Fruit fly (Drosophila melanogaster) whole organism, embryonic: Measurements from ENCODE around the gene CG31109.

Experiments
- Atf3 ChIP-seq: fragments of 200-800 bp; sonication (Bioruptor generic); optimal IDR thresholded peaks from 3 replicates; lab custom pipeline; 2016; ENCODE audit warnings: missing biosample characterization, missing genetic modification characterization
- Bdp1 ChIP-seq: fragments of 200-800 bp; sonication (Bioruptor generic); optimal IDR thresholded peaks from 3 replicates; lab custom pipeline; 2016; ENCODE audit warnings: missing biosample characterization, missing genetic modification characterization
- Bteb2 ChIP-seq: fragments of 200-800 bp; sonication (Bioruptor generic); optimal IDR thresholded peaks from 2 replicates; lab custom pipeline; 2016; ENCODE audit warnings: missing biosample characterization, missing genetic modification characterization
- CG10321 ChIP-seq: fragments of 200-800 bp; sonication (Bioruptor generic); IDR thresholded peaks from 2 replicates; pipeline ENCODE4 v1.3.6; 2022; ENCODE audit warnings: missing biosample characterization, missing genetic modification characterization
- CG11695 ChIP-seq: fragments of 200-800 bp; sonication (Bioruptor generic); IDR thresholded peaks from 3 replicates; pipeline ENCODE4 v1.3.6; 2022; ENCODE audit warnings: missing biosample characterization, missing genetic modification characterization
- CG14014 ChIP-seq: fragments of 200-800 bp; sonication (Bioruptor generic); IDR thresholded peaks from 2 replicates; pipeline ENCODE4 v1.3.6; 2022; ENCODE audit warnings: missing biosample characterization, missing genetic modification characterization
- CG14441 ChIP-seq: fragments of 200-800 bp; sonication (Bioruptor generic); IDR thresholded peaks from 2 replicates; pipeline ENCODE4 v1.3.6; 2022; ENCODE audit warnings: missing biosample characterization, missing genetic modification characterization
- CG1647 ChIP-seq: fragments of 200-800 bp; sonication (Bioruptor generic); optimal IDR thresholded peaks from 3 replicates; lab custom pipeline; 2016; ENCODE audit warnings: missing biosample characterization, missing genetic modification characterization
- CG16813 ChIP-seq: fragments of 200-800 bp; sonication (Bioruptor generic); IDR thresholded peaks from 3 replicates; pipeline ENCODE4 v1.3.6; 2022; ENCODE audit warnings: missing biosample characterization, missing genetic modification characterization; ENCODE audit not compliant: partially characterized antibody
- CG18011 ChIP-seq: fragments of 200-800 bp; sonication (Bioruptor generic); optimal IDR thresholded peaks from 2 replicates; lab custom pipeline; 2017; ENCODE audit warnings: missing biosample characterization, missing genetic modification characterization, mild to moderate bottlenecking, moderate library complexity, missing genotype
- CG2129 ChIP-seq: fragments of 200-800 bp; sonication (Bioruptor generic); IDR thresholded peaks from 2 replicates; pipeline ENCODE4 v1.3.6; 2022; ENCODE audit warnings: missing biosample characterization, missing genetic modification characterization; ENCODE audit not compliant: partially characterized antibody
- CG2199 ChIP-seq: fragments of 200-800 bp; sonication (Bioruptor generic); IDR thresholded peaks from 3 replicates; pipeline ENCODE4 v1.3.6; 2022; ENCODE audit warnings: missing biosample characterization, missing genetic modification characterization
- CG31388 ChIP-seq: fragments of 200-800 bp; sonication (Bioruptor generic); optimal IDR thresholded peaks from 2 replicates; lab custom pipeline; 2016; ENCODE audit warnings: missing biosample characterization, missing genetic modification characterization
- CG34224 ChIP-seq: fragments of 200-800 bp; sonication (Bioruptor generic); IDR thresholded peaks from 3 replicates; pipeline ENCODE4 v1.3.6; 2022; ENCODE audit warnings: missing biosample characterization, missing genetic modification characterization; ENCODE audit not compliant: partially characterized antibody
- CG4404 ChIP-seq: fragments of 200-800 bp; sonication (Bioruptor generic); IDR thresholded peaks from 2 replicates; pipeline ENCODE4 v1.3.6; 2022; ENCODE audit warnings: missing biosample characterization, missing genetic modification characterization
- CG6254 ChIP-seq: fragments of 200-800 bp; sonication (Bioruptor generic); optimal IDR thresholded peaks from 3 replicates; lab custom pipeline; 2017; ENCODE audit warnings: mild to moderate bottlenecking, missing biosample characterization, missing genetic modification reagents, missing genetic modification characterization
- CG7357 ChIP-seq: fragments of 200-800 bp; sonication (Bioruptor generic); IDR thresholded peaks from 3 replicates; pipeline ENCODE4 v1.3.6; 2022; ENCODE audit warnings: missing biosample characterization, missing genetic modification characterization
- CG9817 ChIP-seq: fragments of 200-800 bp; sonication (Bioruptor generic); optimal IDR thresholded peaks from 2 replicates; lab custom pipeline; 2018; ENCODE audit warnings: missing biosample characterization, mild to moderate bottlenecking, missing genetic modification characterization, moderate library complexity
- CoRest ChIP-seq: fragments of 200-800 bp; sonication (Bioruptor generic); optimal IDR thresholded peaks from 3 replicates; lab custom pipeline; 2018; ENCODE audit warnings: missing biosample characterization, mild to moderate bottlenecking, missing genetic modification characterization, moderate library complexity
- Deaf1 ChIP-seq: fragments of 200-800 bp; optimal IDR thresholded peaks from 3 replicates; lab custom pipeline; 2019; ENCODE audit warnings: missing biosample characterization, mild to moderate bottlenecking, missing genetic modification characterization, moderate library complexity
- H2.0 ChIP-seq: fragments of 200-800 bp; sonication (Bioruptor generic); IDR thresholded peaks from 2 replicates; pipeline ENCODE4 v1.3.6; 2022; ENCODE audit warnings: missing biosample characterization, missing genetic modification characterization
- HLHmδ ChIP-seq: fragments of 200-800 bp; sonication (Bioruptor generic); optimal IDR thresholded peaks from 2 replicates; lab custom pipeline; 2018; ENCODE audit warnings: missing biosample characterization, mild to moderate bottlenecking, missing genetic modification characterization, moderate library complexity
- Jarid2 ChIP-seq: fragments of 200-800 bp; sonication (Bioruptor generic); optimal IDR thresholded peaks from 3 replicates; lab custom pipeline; 2017; ENCODE audit warnings: mild to moderate bottlenecking, missing biosample characterization, missing genetic modification reagents, missing genetic modification characterization
- Med ChIP-seq: fragments of 200-800 bp; sonication (Bioruptor generic); peaks from one replicate; lab custom pipeline; 2016; ENCODE audit warnings: missing biosample characterization, missing genetic modification characterization, mild to moderate bottlenecking, inconsistent platforms, moderate library complexity
- NC2β ChIP-seq: fragments of 200-800 bp; sonication (Bioruptor generic); optimal IDR thresholded peaks from 2 replicates; lab custom pipeline; 2016; ENCODE audit warnings: missing biosample characterization, missing genetic modification characterization
- Nf-YA ChIP-seq: fragments of 200-800 bp; sonication (Bioruptor generic); IDR thresholded peaks from 2 replicates; pipeline ENCODE4 v1.3.6; 2022; ENCODE audit warnings: missing biosample characterization, missing genetic modification characterization
- Nf-YB ChIP-seq: fragments of 200-800 bp; sonication (Bioruptor generic); optimal IDR thresholded peaks from 3 replicates; lab custom pipeline; 2019; ENCODE audit warnings: missing biosample characterization, mild to moderate bottlenecking, missing genetic modification characterization, moderate library complexity
- Nf-YC ChIP-seq: fragments of 200-800 bp; optimal IDR thresholded peaks from 3 replicates; lab custom pipeline; 2019; ENCODE audit warnings: missing biosample characterization, mild to moderate bottlenecking, missing genetic modification characterization, moderate library complexity
- Ssrp ChIP-seq: fragments of 200-800 bp; sonication (Bioruptor generic); optimal IDR thresholded peaks from 2 replicates; lab custom pipeline; 2018; ENCODE audit warnings: missing biosample characterization, mild to moderate bottlenecking, missing genetic modification characterization, moderate library complexity
- ato ChIP-seq: fragments of 200-800 bp; sonication (Bioruptor generic); IDR thresholded peaks from 2 replicates; pipeline ENCODE4 v1.3.6; 2022; ENCODE audit warnings: missing biosample characterization, missing genetic modification characterization; ENCODE audit not compliant: partially characterized antibody
- cato ChIP-seq: fragments of 200-800 bp; sonication (Bioruptor generic); optimal IDR thresholded peaks from 2 replicates; lab custom pipeline; 2016; ENCODE audit warnings: missing biosample characterization, missing genetic modification characterization, borderline replicate concordance
- cg ChIP-seq: fragments of 200-800 bp; sonication (Bioruptor generic); optimal IDR thresholded peaks from 3 replicates; lab custom pipeline; 2019; ENCODE audit warnings: missing biosample characterization, mild to moderate bottlenecking, missing genetic modification characterization, moderate library complexity
- chinmo ChIP-seq: fragments of 200-800 bp; sonication (Bioruptor generic); IDR thresholded peaks from 4 replicates; pipeline ENCODE4 v1.3.6; 2022; ENCODE audit warnings: missing biosample characterization, missing genetic modification characterization; ENCODE audit not compliant: partially characterized antibody
- cwo ChIP-seq: fragments of 200-800 bp; sonication (Bioruptor generic); optimal IDR thresholded peaks from 3 replicates; lab custom pipeline; 2017; ENCODE audit warnings: missing biosample characterization, missing genetic modification characterization, mild to moderate bottlenecking, moderate library complexity, missing genetic modification reagents
- dan ChIP-seq: fragments of 200-800 bp; sonication (Bioruptor generic); IDR thresholded peaks from 2 replicates; pipeline ENCODE4 v1.3.6; 2022; ENCODE audit warnings: missing biosample characterization, missing genetic modification characterization
- ftz-f1 ChIP-seq: fragments of 200-800 bp; sonication (Bioruptor generic); optimal IDR thresholded peaks from 2 replicates; lab custom pipeline; 2016; ENCODE audit warnings: missing biosample characterization, missing genetic modification characterization
- gfzf ChIP-seq: fragments of 200-800 bp; sonication (Bioruptor generic); optimal IDR thresholded peaks from 2 replicates; lab custom pipeline; 2016; ENCODE audit warnings: missing biosample characterization, mild to moderate bottlenecking, missing genetic modification characterization, moderate library complexity
- hkb ChIP-seq, 2 experiments: fragments of 200-800 bp in 1 of 2; fragments of >200 bp in 1 of 2; sonication (Bioruptor generic) in 1 of 2; IDR thresholded peaks in 1 of 2; optimal IDR thresholded peaks in 1 of 2; 2 replicates each; pipeline versions ENCODE4 v1.3.6 to Lab custom; 2017 to 2022; ENCODE audit warnings: missing biosample characterization in 1 of 2, missing genetic modification characterization in 1 of 2
- inv ChIP-seq: fragments of 200-800 bp; sonication (Bioruptor generic); IDR thresholded peaks from 2 replicates; pipeline ENCODE4 v1.3.6; 2022; ENCODE audit warnings: missing biosample characterization, missing genetic modification characterization; ENCODE audit not compliant: partially characterized antibody
- jing ChIP-seq: fragments of 200-800 bp; sonication (Bioruptor generic); optimal IDR thresholded peaks from 2 replicates; lab custom pipeline; 2018; ENCODE audit warnings: missing biosample characterization, mild to moderate bottlenecking, missing genetic modification characterization
- lab ChIP-seq: fragments of 200-800 bp; sonication (Bioruptor generic); optimal IDR thresholded peaks from 3 replicates; lab custom pipeline; 2017; ENCODE audit warnings: missing biosample characterization, missing genetic modification characterization, mild to moderate bottlenecking, moderate library complexity, missing genetic modification reagents
- row ChIP-seq: fragments of 200-800 bp; sonication (Bioruptor generic); IDR thresholded peaks from 3 replicates; pipeline ENCODE4 v1.3.6; 2022; ENCODE audit warnings: missing biosample characterization, missing genetic modification characterization
- sens ChIP-seq: fragments of 200-800 bp; sonication (Bioruptor generic); peaks from one replicate; lab custom pipeline; 2016; ENCODE audit warnings: missing biosample characterization, missing genetic modification characterization
- seq ChIP-seq: fragments of 200-800 bp; sonication (Bioruptor generic); IDR thresholded peaks from 2 replicates; pipeline ENCODE4 v1.3.6; 2022; ENCODE audit warnings: missing biosample characterization, missing genetic modification characterization
- sima ChIP-seq: fragments of 200-800 bp; sonication (Bioruptor generic); optimal IDR thresholded peaks from 2 replicates; lab custom pipeline; 2016; ENCODE audit warnings: missing biosample characterization, missing genetic modification characterization
- toy ChIP-seq: fragments of 200-800 bp; sonication (Bioruptor generic); IDR thresholded peaks from 2 replicates; pipeline ENCODE4 v1.3.6; 2022; ENCODE audit warnings: missing biosample characterization, missing genetic modification characterization
- twi ChIP-seq: fragments of 200-800 bp; optimal IDR thresholded peaks from 2 replicates; lab custom pipeline; 2019; ENCODE audit warnings: missing biosample characterization, mild to moderate bottlenecking, missing genetic modification characterization, moderate library complexity
- tx ChIP-seq: fragments of 200-800 bp; sonication (Bioruptor generic); optimal IDR thresholded peaks from 2 replicates; lab custom pipeline; 2016; ENCODE audit warnings: missing biosample characterization, missing genetic modification characterization
- wek ChIP-seq: fragments of 200-800 bp; sonication (Bioruptor generic); optimal IDR thresholded peaks from 3 replicates; lab custom pipeline; 2018; ENCODE audit warnings: missing biosample characterization, mild to moderate bottlenecking, missing genetic modification characterization, moderate library complexity
- zf30C ChIP-seq: fragments of 200-800 bp; sonication (Bioruptor generic); optimal IDR thresholded peaks from 3 replicates; lab custom pipeline; 2018; ENCODE audit warnings: missing biosample characterization, mild to moderate bottlenecking, missing genetic modification characterization

The CG31109 gene

dm6 chr3R:25080446-25080845 lies 26.0 kb upstream of the CG31109 start:
- TF ChIP-seq zf30C (GFP tag; lab: Kevin White, UChicago) (peak; percentile 41), ftz-f1 (peak; percentile 39), chinmo (no peak), wek (GFP tag; lab: Kevin White, UChicago) (peak; percentile 22), tx (GFP tag; lab: Kevin White, UChicago) (no peak), Ssrp (tag; lab: Kevin White, UChicago) (no peak), CG2129 (GFP tag; lab: Robert Waterston, UW) (no peak), Nf-YA (GFP tag; lab: Robert Waterston, UW) (peak; percentile 99), Med (GFP tag; lab: Kevin White, UChicago) (peak; percentile 80), ato (GFP tag; lab: Robert Waterston, UW) (0 out of 2 replicates have a peak, but pooled peaks have one; percentile 25), CG4404 (GFP tag; lab: Robert Waterston, UW) (no peak), Bdp1 (no peak), CG1647 (GFP tag; lab: Kevin White, UChicago) (no peak), gfzf (GFP tag; lab: Kevin White, UChicago) (no peak), CG14014 (GFP tag; lab: Robert Waterston, UW) (no peak), CG6254 (GFP tag; lab: Kevin White, UChicago) (no peak), CG16813 (GFP tag; lab: Robert Waterston, UW) (no peak), CG9817 (tag; lab: Kevin White, UChicago) (no peak), sens (GFP tag; lab: Kevin White, UChicago) (peak; percentile 37), Atf3 (GFP tag; lab: Kevin White, UChicago) (no peak), row (GFP tag; lab: Robert Waterston, UW) (peak; percentile 20; the same call in 1 of the 3 replicates), Jarid2 (GFP tag; lab: Kevin White, UChicago) (peak; percentile 92), CG18011 (GFP tag; lab: Kevin White, UChicago) (no peak), CG31388 (GFP tag; lab: Kevin White, UChicago) (no peak), CG10321 (peak; percentile 98), toy (no peak), HLHmδ (GFP tag; lab: Kevin White, UChicago) (no peak), cwo (GFP tag; lab: Kevin White, UChicago) (no peak), dan (no peak), NC2β (GFP tag; lab: Kevin White, UChicago) (no peak), seq (peak; percentile 44; the same call in 1 of the 2 replicates), CG34224 (GFP tag; lab: Robert Waterston, UW) (peak; percentile 41; the same call in 1 of the 3 replicates), Nf-YC (tag; lab: Kevin White, UChicago) (peak; percentile 100), sima (GFP tag; lab: Kevin White, UChicago) (no peak), CG7357 (GFP tag; lab: Robert Waterston, UW) (no peak), CG2199 (GFP tag; lab: Robert Waterston, UW) (peak; percentile 75; the same call in 1 of the 3 replicates), lab (no peak), jing (GFP tag; lab: Kevin White, UChicago) (peak; percentile 85), Deaf1 (no peak), hkb (optimal IDR thresholded peaks at IDR 0.05; lab: Kevin White, UChicago) (no peak), hkb (GFP tag; IDR thresholded peaks at IDR 0.05; lab: Robert Waterston, UW) (peak; percentile 24; the same call in 1 of the 2 replicates), H2.0 (GFP tag; lab: Robert Waterston, UW) (no peak), Nf-YB (GFP tag; lab: Kevin White, UChicago) (peak; percentile 100), CoRest (peak; percentile 43), inv (GFP tag; lab: Robert Waterston, UW) (no peak), cato (GFP tag; lab: Kevin White, UChicago) (no peak), CG14441 (GFP tag; lab: Robert Waterston, UW) (no peak), twi (peak; percentile 47), cg (peak; percentile 40), CG11695 (0 out of 3 replicates have a peak, but pooled peaks have one; percentile 11), Bteb2 (GFP tag; lab: Kevin White, UChicago) (no peak)
